Worm (Caenorhabditis elegans) whole organism, L4/young adult: ENCODE measurements around the gene nhr-79.

ENCODE experiments used
- W03F9.2 ChIP-seq: fragments of 150-350 bp; optimal IDR thresholded peaks from 2 replicates; lab custom pipeline; 2014; ENCODE audit warnings: missing biosample characterization, missing genetic modification characterization
- dao-5 ChIP-seq: sonication (generic microtip); optimal IDR thresholded peaks from 2 replicates; lab custom pipeline; 2016; ENCODE audit warnings: missing genotype, missing genetic modification characterization, moderate library complexity, missing compliant biosample characterization
- him-1 ChIP-seq: sonication (generic microtip); optimal IDR thresholded peaks from 2 replicates; lab custom pipeline; 2016; ENCODE audit warnings: missing genotype, missing genetic modification reagents, missing genetic modification characterization, missing compliant biosample characterization

DNA sequence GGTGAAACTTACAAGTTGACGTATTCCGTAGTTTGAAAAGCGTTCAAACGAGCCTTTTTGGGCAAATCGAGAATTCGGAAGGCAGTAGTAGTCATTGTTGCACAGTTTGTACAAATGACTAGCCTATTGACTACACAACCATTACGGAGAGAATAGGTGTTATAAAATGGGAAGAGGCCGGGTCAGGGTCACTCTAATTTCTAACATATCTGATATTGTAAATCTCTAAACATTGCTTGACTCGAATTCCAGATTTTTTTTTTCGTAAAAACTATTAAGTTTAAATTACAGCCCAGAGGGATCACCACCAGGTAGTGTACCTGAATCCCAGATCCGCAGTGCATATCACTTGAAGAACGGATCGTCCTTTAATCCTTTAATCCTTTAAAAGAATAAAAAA lies 25.5 kb upstream of the nhr-79 start, which contains the start of gene fbxb-2:
- no peak for TF ChIP-seq him-1
- TF ChIP-seq W03F9.2 (tag; lab: Kevin White, UChicago) = no peak
- no peak for TF ChIP-seq dao-5 (tag; lab: Kevin White, UChicago)
